Fruit fly (Drosophila melanogaster) whole organism, adult: Measurements from ENCODE around the gene betaNACtes2.
"Not testable (repeated sequence)": the region's sequence is repeated elsewhere in the genome, so short reads cannot be mapped to it uniquely, and the experiment has no call there.

ENCODE experiments used
- CG11617 ChIP-seq: fragments of 200-800 bp; sonication (Bioruptor generic); optimal IDR thresholded peaks from 2 replicates; lab custom pipeline; 2017; ENCODE audit warnings: mild to moderate bottlenecking, missing biosample characterization, missing genetic modification reagents, missing genetic modification characterization
- CG12768 ChIP-seq: fragments of 200-800 bp; sonication (Bioruptor generic); optimal IDR thresholded peaks from 2 replicates; lab custom pipeline; 2017; ENCODE audit warnings: missing biosample characterization, missing genetic modification characterization, mild to moderate bottlenecking, moderate library complexity, missing genetic modification reagents
- CG14711 ChIP-seq: fragments of 200-800 bp; sonication (Bioruptor generic); optimal IDR thresholded peaks from 2 replicates; lab custom pipeline; 2018; ENCODE audit warnings: missing biosample characterization, mild to moderate bottlenecking, missing genetic modification characterization, moderate library complexity
- CG1620 ChIP-seq: fragments of 200-800 bp; sonication (Bioruptor generic); optimal IDR thresholded peaks from 2 replicates; lab custom pipeline; 2016; ENCODE audit warnings: missing biosample characterization, missing genetic modification characterization
- CG33017 ChIP-seq: fragments of 200-800 bp; sonication (Bioruptor generic); optimal IDR thresholded peaks from 2 replicates; lab custom pipeline; 2018; ENCODE audit warnings: missing biosample characterization, mild to moderate bottlenecking, missing genetic modification characterization, moderate library complexity
- CG5204 ChIP-seq: fragments of 200-800 bp; sonication (Bioruptor generic); optimal IDR thresholded peaks from 2 replicates; lab custom pipeline; 2016; ENCODE audit warnings: missing biosample characterization, missing genetic modification characterization
- CG7045 ChIP-seq: fragments of 200-800 bp; sonication (Bioruptor generic); optimal IDR thresholded peaks from 2 replicates; lab custom pipeline; 2017; ENCODE audit warnings: missing biosample characterization, mild to moderate bottlenecking, missing genetic modification characterization
- CG7101 ChIP-seq: fragments of 200-800 bp; sonication (Bioruptor generic); optimal IDR thresholded peaks from 2 replicates; lab custom pipeline; 2018; ENCODE audit warnings: missing biosample characterization, mild to moderate bottlenecking, missing genetic modification characterization, moderate library complexity
- Clk ChIP-seq: fragments of 200-800 bp; sonication (Bioruptor generic); optimal IDR thresholded peaks from 2 replicates; lab custom pipeline; 2017; ENCODE audit warnings: missing biosample characterization, missing genetic modification characterization
- Crg-1 ChIP-seq: fragments of 200-800 bp; sonication (Bioruptor generic); optimal IDR thresholded peaks from 2 replicates; lab custom pipeline; 2016; ENCODE audit warnings: missing biosample characterization, missing genetic modification characterization
- Hr96 ChIP-seq: fragments of 200-800 bp; sonication (Bioruptor generic); optimal IDR thresholded peaks from 2 replicates; lab custom pipeline; 2016; ENCODE audit warnings: missing biosample characterization, missing genetic modification characterization
- Mnt ChIP-seq: fragments of 200-800 bp; sonication (Bioruptor generic); optimal IDR thresholded peaks from 2 replicates; lab custom pipeline; 2016; ENCODE audit warnings: missing biosample characterization, mild to moderate bottlenecking, missing genetic modification characterization
- bab1 ChIP-seq: fragments of 200-800 bp; sonication (Bioruptor generic); optimal IDR thresholded peaks from 3 replicates; lab custom pipeline; 2019; ENCODE audit warnings: missing biosample characterization, mild to moderate bottlenecking, missing genetic modification characterization, moderate library complexity
- cic ChIP-seq: fragments of 200-800 bp; sonication (Bioruptor generic); optimal IDR thresholded peaks from 2 replicates; lab custom pipeline; 2017; ENCODE audit warnings: missing biosample characterization, mild to moderate bottlenecking, missing genetic modification characterization, moderate library complexity
- cnc ChIP-seq, 2 experiments: fragments of >200 bp; optimal IDR thresholded peaks; 2 replicates each; lab custom pipeline; 2017
- kay ChIP-seq: fragments of 200-800 bp; sonication (Bioruptor generic); peaks from one replicate; lab custom pipeline; 2016; ENCODE audit warnings: missing biosample characterization, missing genetic modification characterization, borderline replicate concordance
- ovo ChIP-seq: fragments of 200-800 bp; sonication (Bioruptor generic); optimal IDR thresholded peaks from 2 replicates; lab custom pipeline; 2016; ENCODE audit warnings: missing biosample characterization, missing genetic modification characterization
- pad ChIP-seq: fragments of 200-800 bp; sonication (Bioruptor generic); optimal IDR thresholded peaks from 3 replicates; lab custom pipeline; 2017; ENCODE audit warnings: missing biosample characterization, missing genetic modification characterization, mild to moderate bottlenecking, moderate library complexity, missing genetic modification reagents
- tj ChIP-seq: fragments of 200-800 bp; sonication (Bioruptor generic); optimal IDR thresholded peaks from 3 replicates; lab custom pipeline; 2017; ENCODE audit warnings: missing biosample characterization, mild to moderate bottlenecking, missing genetic modification characterization, moderate library complexity
- toe ChIP-seq: fragments of 200-800 bp; sonication (Bioruptor generic); optimal IDR thresholded peaks from 2 replicates; lab custom pipeline; 2016; ENCODE audit warnings: missing biosample characterization, missing genetic modification characterization

Gene betaNACtes2

DNA sequence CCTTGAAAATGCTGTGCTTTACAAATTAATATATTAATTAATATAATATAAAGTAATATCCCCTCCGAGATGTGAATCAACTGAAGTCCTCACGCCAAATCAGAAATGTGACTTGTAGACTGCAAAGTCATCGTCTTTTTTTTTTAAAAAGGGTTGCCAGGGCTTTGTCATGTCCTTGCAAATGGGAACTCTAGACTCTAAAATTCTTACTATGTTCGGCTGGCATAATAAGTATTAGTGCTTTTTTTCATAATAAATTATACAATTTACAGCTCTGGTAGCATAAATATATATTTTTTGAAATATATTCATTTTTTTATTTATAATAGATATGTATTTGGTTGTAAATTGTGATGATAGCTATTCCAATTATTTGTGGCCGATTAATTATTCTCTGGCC, at the start of gene betaNACtes2:
Gene betaNACtes2 (minus strand): TSS at position 101 of the 400 bp plus-strand sequence.
- not testable (repeated sequence) for TF ChIP-seq pad (GFP tag; lab: Kevin White, UChicago); cnc (optimal IDR thresholded peaks at IDR 0.05; lab: Kevin White, UChicago); Clk (GFP tag; lab: Kevin White, UChicago)

- no peak for TF ChIP-seq CG7045 (GFP tag; lab: Kevin White, UChicago)
- no peak for TF ChIP-seq toe
- TF ChIP-seq cic (GFP tag; lab: Kevin White, UChicago): no peak
- TF ChIP-seq Hr96: no peak
- TF ChIP-seq CG7101 (tag; lab: Kevin White, UChicago): no peak
- TF ChIP-seq CG1620 (GFP tag; lab: Kevin White, UChicago): no peak
- no peak for TF ChIP-seq tj
- TF ChIP-seq CG12768 (GFP tag; lab: Kevin White, UChicago): no peak
Measured at dm6 chrX:14332243-14332642, 16.9 kb upstream of the betaNACtes2 start.

DNA sequence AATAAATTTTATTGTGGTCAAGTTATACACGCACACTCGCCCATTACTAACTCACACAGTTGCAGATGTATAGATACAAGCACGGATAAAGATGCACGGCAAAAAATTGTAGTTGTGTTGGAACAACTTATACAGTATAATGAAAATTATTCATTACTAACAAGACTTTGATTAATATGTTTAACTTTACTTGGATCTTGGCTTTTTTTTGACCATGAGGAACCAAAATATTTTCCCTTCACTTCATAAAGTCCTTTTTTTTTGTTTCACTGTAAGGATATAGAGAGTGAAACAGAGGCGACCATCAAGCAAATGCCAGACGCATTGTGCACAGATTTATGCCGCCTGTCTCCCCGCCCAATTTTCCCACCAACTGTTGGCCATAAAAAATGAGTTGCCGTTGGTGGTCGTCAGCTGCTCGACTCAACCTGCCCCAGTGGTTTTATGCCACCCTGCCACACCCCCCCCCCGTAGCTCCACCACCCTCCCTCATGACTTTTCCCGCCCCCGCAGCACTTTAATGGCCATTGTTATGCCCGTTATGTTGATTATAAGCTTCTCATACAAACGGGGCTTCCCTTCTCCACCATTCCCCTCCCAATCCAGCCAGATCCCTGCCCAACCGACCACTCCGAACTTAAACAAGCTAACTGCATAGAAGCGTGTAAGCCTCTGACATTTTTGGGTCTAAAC, 16.3 kb upstream of the betaNACtes2 start:
- TF ChIP-seq Crg-1 (GFP tag; lab: Kevin White, UChicago): no peak
- no peak for TF ChIP-seq ovo (GFP tag; lab: Kevin White, UChicago)
- no peak for TF ChIP-seq CG7101 (tag; lab: Kevin White, UChicago)
- TF ChIP-seq kay (GFP tag; lab: Kevin White, UChicago): no peak
- TF ChIP-seq CG33017 (tag; lab: Kevin White, UChicago): no peak
- TF ChIP-seq CG7045 (GFP tag; lab: Kevin White, UChicago): no peak
- TF ChIP-seq CG1620 (GFP tag; lab: Kevin White, UChicago): no peak
- no peak for TF ChIP-seq Clk (GFP tag; lab: Kevin White, UChicago)
- no peak for TF ChIP-seq CG11617
- no peak for TF ChIP-seq cic (GFP tag; lab: Kevin White, UChicago)
- no peak for TF ChIP-seq cnc (optimal IDR thresholded peaks at IDR 0.05; lab: Kevin White, UChicago)
- TF ChIP-seq CG12768 (GFP tag; lab: Kevin White, UChicago): no peak
- TF ChIP-seq pad (GFP tag; lab: Kevin White, UChicago): no peak
- no peak for TF ChIP-seq CG5204
- TF ChIP-seq CG14711: no peak
- no peak for TF ChIP-seq Mnt (GFP tag; lab: Kevin White, UChicago)
- TF ChIP-seq bab1: no peak

DNA sequence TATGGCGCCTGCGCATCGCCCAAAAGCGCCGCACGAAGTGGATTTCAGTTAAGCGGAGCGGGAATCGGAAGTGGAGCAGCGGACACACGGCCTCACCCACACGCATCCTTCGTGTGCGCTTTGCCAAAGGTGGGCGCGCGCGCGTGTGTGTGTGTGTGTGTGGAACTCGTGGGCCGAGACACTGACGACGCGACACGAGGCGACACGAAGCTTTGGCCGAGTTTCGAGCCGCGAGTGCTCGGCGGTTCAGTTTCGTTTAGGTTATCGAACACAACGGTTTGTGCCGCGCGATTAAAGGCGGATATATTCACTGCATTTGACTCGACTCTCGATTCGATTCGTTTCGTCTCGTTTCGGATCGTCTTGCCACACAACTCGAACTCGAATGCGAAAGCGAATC, 6.6 kb upstream of the betaNACtes2 start, which contains the start of gene dpr8:
Gene dpr8 (plus strand): TSS at position 264 of the 400 bp plus-strand sequence.
- no peak for TF ChIP-seq ovo (GFP tag; lab: Kevin White, UChicago)
- no peak for TF ChIP-seq Clk (GFP tag; lab: Kevin White, UChicago)
- no peak for TF ChIP-seq cnc (optimal IDR thresholded peaks at IDR 0.05; lab: Kevin White, UChicago)
- TF ChIP-seq CG12768 (GFP tag; lab: Kevin White, UChicago): no peak
- TF ChIP-seq CG7101 (tag; lab: Kevin White, UChicago): no peak
- TF ChIP-seq Mnt (GFP tag; lab: Kevin White, UChicago): no peak
- TF ChIP-seq CG1620 (GFP tag; lab: Kevin White, UChicago): no peak
- no peak for TF ChIP-seq CG5204
- no peak for TF ChIP-seq CG33017 (tag; lab: Kevin White, UChicago)

dm6 chrX:14317050-14317449, 1.7 kb upstream of the betaNACtes2 start, which contains the start of gene betaNACtes6:
Gene betaNACtes6 (minus strand): TSS chrX:14317150.
- TF ChIP-seq Mnt (GFP tag; lab: Kevin White, UChicago); CG33017 (tag; lab: Kevin White, UChicago); Hr96: not testable (repeated sequence)

DNA sequence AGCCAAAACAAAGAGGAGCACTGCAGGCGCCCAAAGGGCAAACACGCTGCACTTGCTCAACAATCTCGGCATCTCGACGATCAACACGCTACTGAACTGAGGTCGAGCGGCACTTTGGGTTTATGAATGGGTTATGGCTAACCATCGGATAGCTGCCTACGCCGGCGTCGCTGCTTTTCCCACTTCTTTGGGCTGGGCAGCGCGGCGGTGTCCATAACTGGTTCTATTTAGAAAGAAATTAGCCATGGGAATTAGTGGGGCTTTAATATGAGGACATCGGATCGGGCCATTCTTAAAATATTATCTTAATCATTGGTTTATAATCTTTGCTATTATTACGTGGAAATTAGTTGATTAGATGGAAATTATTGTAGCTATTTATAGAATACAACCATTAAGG, 26.1 kb downstream of the betaNACtes2 start, which contains the start of gene CG9400:
Gene CG9400 (minus strand): TSS at position 101 of the 400 bp plus-strand sequence.
- TF ChIP-seq CG12768 (GFP tag; lab: Kevin White, UChicago) (no peak), pad (GFP tag; lab: Kevin White, UChicago) (no peak), toe (no peak), ovo (GFP tag; lab: Kevin White, UChicago) (no peak)

DNA sequence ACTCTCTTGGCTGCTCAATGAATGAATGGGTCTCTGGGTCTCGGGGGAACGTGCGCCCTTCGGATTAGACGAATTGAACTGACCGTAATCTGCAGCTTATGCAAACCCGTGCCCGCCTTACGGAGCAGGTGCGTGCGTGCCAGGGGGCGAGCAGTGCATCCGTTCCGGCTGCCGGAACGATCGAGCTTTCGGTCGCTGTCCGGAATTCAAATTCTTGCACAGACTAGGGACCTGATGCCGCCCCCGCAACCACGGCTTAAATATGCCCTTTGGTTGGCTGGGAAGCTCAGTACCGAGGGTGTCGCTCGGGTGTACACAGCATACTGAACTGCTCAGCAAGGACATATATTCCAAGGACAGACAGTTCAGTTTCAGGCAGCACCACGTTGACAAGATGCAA, 37.9 kb downstream of the betaNACtes2 start, which contains the start of gene Muc12Ea:
Gene Muc12Ea (plus strand): TSS at position 301 of the 400 bp plus-strand sequence.
- TF ChIP-seq cnc (optimal IDR thresholded peaks at IDR 0.05; lab: Kevin White, UChicago): no peak
- TF ChIP-seq tj: no peak
- TF ChIP-seq kay (GFP tag; lab: Kevin White, UChicago): no peak
- no peak for TF ChIP-seq Crg-1 (GFP tag; lab: Kevin White, UChicago)
- no peak for TF ChIP-seq bab1
- TF ChIP-seq pad (GFP tag; lab: Kevin White, UChicago): no peak
- TF ChIP-seq Clk (GFP tag; lab: Kevin White, UChicago): no peak
- TF ChIP-seq CG7045 (GFP tag; lab: Kevin White, UChicago): no peak
- no peak for TF ChIP-seq CG14711
- TF ChIP-seq ovo (GFP tag; lab: Kevin White, UChicago): no peak
- no peak for TF ChIP-seq Mnt (GFP tag; lab: Kevin White, UChicago)
- TF ChIP-seq cic (GFP tag; lab: Kevin White, UChicago): no peak
- no peak for TF ChIP-seq CG1620 (GFP tag; lab: Kevin White, UChicago)
- no peak for TF ChIP-seq Hr96
- no peak for TF ChIP-seq CG7101 (tag; lab: Kevin White, UChicago)
